Fruit fly (Drosophila melanogaster): ENCODE measurements around the gene Pgant4.
A peak's percentile ranks its signal among the peaks of the same experiment; 100 is the strongest.

Pgant4 gene

DNA sequence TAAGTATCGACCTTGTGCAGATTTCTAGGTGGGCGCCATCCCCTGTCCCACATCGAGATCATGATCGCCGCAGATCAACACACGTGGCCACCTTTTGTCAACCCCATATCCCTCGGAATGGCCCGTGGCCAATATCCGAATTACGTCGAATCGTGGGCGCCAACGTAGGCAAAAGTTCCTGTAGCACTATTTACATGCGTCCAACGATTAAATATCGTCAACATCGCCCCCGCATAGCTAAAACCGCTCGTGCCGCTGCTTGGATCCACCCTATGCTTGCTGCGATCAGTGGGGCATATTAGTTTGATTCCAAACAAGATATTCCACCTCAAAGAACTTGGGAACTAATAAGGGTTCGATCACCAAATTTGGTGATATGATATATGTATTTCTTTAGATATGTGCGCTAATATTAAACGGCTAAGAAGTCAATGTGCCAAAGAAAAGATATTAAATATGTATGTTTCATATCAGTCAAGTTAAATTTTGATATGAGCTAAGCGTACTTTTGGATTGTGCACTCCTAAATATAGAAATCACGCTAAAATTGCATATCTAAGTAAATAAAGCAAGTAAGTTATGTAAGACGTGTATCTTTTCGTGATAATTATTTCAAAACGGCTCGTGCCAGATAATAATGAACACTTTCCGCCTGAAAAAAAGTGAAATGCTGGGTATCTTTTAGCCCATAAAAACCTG lies 4.8 kb downstream of the Pgant4 start (continued):
- no peak for TF ChIP-seq CG5953 (GFP tag; IDR thresholded peaks at IDR 0.05)
- TF ChIP-seq CG10979 (tag; optimal IDR thresholded peaks at IDR 0.05) = peak; percentile 2
- TF ChIP-seq CG10274 (GFP tag; optimal IDR thresholded peaks at IDR 0.05) = no peak
- TF ChIP-seq CG11695 (GFP tag; IDR thresholded peaks at IDR 0.05) = no peak
- no peak for TF ChIP-seq nerfin-1 (tag; optimal IDR thresholded peaks at IDR 0.05)
- no peak for TF ChIP-seq nom (GFP tag; optimal IDR thresholded peaks at IDR 0.05)
- TF ChIP-seq CG4820 (GFP tag; optimal IDR thresholded peaks at IDR 0.05) = no peak
- TF ChIP-seq CG6791 (GFP tag; IDR thresholded peaks at IDR 0.05; ENCODE audit: partially characterized antibody) = 0 out of 3 replicates have a peak, but pooled peaks have one; percentile 14
- TF ChIP-seq CG34224 (GFP tag; IDR thresholded peaks at IDR 0.05; ENCODE audit: partially characterized antibody) = no peak
- TF ChIP-seq Hr3 (GFP tag; optimal IDR thresholded peaks at IDR 0.05) = no peak
- peak; percentile 4 for TF ChIP-seq CG16863 (GFP tag; optimal IDR thresholded peaks at IDR 0.05)
- no peak for TF ChIP-seq Sry-β (GFP tag; optimal IDR thresholded peaks at IDR 0.05)
- TF ChIP-seq CG7786 (GFP tag; optimal IDR thresholded peaks at IDR 0.05) = peak; percentile 57
- TF ChIP-seq crol (GFP tag; IDR thresholded peaks at IDR 0.05) = peak; percentile 7; the same call in 1 of the 2 replicates
- TF ChIP-seq prd (optimal IDR thresholded peaks at IDR 0.05) = no peak
- TF ChIP-seq prd (GFP tag; IDR thresholded peaks at IDR 0.05) = peak; percentile 28; the same call in 1 of the 3 replicates
- TF ChIP-seq ato (GFP tag; IDR thresholded peaks at IDR 0.05; ENCODE audit: partially characterized antibody) = no peak
- TF ChIP-seq CG7928 (GFP tag; optimal IDR thresholded peaks at IDR 0.05) = no peak
- TF ChIP-seq CG14710 (tag; optimal IDR thresholded peaks at IDR 0.05) = no peak
- TF ChIP-seq CG2116 (GFP tag; optimal IDR thresholded peaks at IDR 0.05) = no peak
- TF ChIP-seq CG31224 (GFP tag; IDR thresholded peaks at IDR 0.05) = no peak
- TF ChIP-seq hb (GFP tag; IDR thresholded peaks at IDR 0.05; ENCODE audit: partially characterized antibody) = no peak
- peak; percentile 21 for TF ChIP-seq Atf3 (GFP tag; optimal IDR thresholded peaks at IDR 0.05)
- no peak for TF ChIP-seq CkIIα-i1 (GFP tag; IDR thresholded peaks at IDR 0.05)
- no peak for TF ChIP-seq CG15601 (tag; optimal IDR thresholded peaks at IDR 0.05)
- TF ChIP-seq CG12391 (tag; optimal IDR thresholded peaks at IDR 0.05) = peak; percentile 21
- TF ChIP-seq eyg (GFP tag; optimal IDR thresholded peaks at IDR 0.05) = no peak
- TF ChIP-seq HmgD (GFP tag; optimal IDR thresholded peaks at IDR 0.05) = no peak
- TF ChIP-seq sna (GFP tag; IDR thresholded peaks at IDR 0.05; ENCODE audit: partially characterized antibody) = no peak
- no peak for TF ChIP-seq CG13296 (GFP tag; optimal IDR thresholded peaks at IDR 0.05)
- no peak for TF ChIP-seq CG33557 (GFP tag; optimal IDR thresholded peaks at IDR 0.05)
- peak; percentile 55 for TF ChIP-seq lilli (GFP tag; optimal IDR thresholded peaks at IDR 0.05)
- TF ChIP-seq CG18764 (GFP tag; optimal IDR thresholded peaks at IDR 0.05) = no peak
- TF ChIP-seq ftz-f1 (GFP tag; optimal IDR thresholded peaks at IDR 0.05) = peak; percentile 74
- TF ChIP-seq btn (GFP tag; optimal IDR thresholded peaks at IDR 0.05) = no peak
- TF ChIP-seq CG7745 (tag; optimal IDR thresholded peaks at IDR 0.05) = no peak
- TF ChIP-seq Adf1 (GFP tag; IDR thresholded peaks at IDR 0.05) = no peak

DNA sequence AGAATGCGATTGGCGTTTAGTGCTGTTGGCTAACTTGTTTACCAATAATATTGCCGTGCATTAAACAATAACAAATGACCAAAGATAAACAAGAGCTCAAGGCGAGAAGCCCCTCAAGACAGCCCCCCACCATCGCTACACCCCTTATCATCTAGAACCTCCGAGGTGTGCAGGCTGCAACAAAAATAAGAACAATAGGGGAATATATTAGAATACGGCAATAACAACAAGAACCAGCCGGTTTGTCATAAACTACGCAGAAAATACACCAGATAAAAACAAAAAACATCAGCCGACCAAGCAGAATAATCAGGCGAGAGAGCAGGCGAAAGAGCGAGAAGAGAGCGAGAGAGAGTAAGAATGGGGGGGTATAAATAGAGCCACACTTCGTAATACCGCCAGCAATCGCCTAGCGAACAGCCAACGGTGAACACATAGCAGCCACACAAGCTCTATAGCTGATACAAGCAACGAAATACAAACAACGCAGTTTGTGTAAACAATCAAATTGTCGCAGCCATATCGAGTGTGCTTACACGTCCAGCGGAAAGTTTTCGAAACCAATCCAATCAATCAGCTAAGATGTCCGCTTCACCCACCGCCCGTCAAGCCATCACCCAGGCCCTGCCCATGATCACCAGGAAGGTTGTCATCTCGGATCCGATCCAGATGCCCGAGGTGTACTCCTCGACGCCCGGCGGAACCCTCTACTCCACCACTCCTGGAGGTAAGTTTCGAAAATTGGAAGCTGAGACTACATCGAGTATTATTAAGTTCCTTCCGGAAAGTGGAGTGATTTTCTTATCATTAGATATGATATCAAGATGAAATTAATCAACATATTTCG lies 5.9 kb downstream of the Pgant4 start, which contains the start of gene Thor:
Gene Thor, plus strand, starts transcription at position 401 of the 847 bp plus-strand sequence.
- TF ChIP-seq Kr (GFP tag; optimal IDR thresholded peaks at IDR 0.05) (peak; percentile 90), tin (GFP tag; optimal IDR thresholded peaks at IDR 0.05) (peak; percentile 51), ara (GFP tag; IDR thresholded peaks at IDR 0.05) (peak; percentile 86), CG8359 (GFP tag; optimal IDR thresholded peaks at IDR 0.05; ENCODE audit: borderline replicate concordance) (peak; percentile 19), klu (GFP tag; IDR thresholded peaks at IDR 0.05) (no peak), ato (GFP tag; IDR thresholded peaks at IDR 0.05; ENCODE audit: partially characterized antibody) (peak; percentile 52), CG10543 (GFP tag; optimal IDR thresholded peaks at IDR 0.05) (peak; percentile 94), ERR (GFP tag; optimal IDR thresholded peaks at IDR 0.05) (peak; percentile 77), sr (GFP tag; IDR thresholded peaks at IDR 0.05) (peak; percentile 84), Rx (GFP tag; IDR thresholded peaks at IDR 0.05) (0 out of 2 replicates have a peak, but pooled peaks have one; percentile 30), Myb (GFP tag; optimal IDR thresholded peaks at IDR 0.05) (peak; percentile 47), Hr3 (GFP tag; optimal IDR thresholded peaks at IDR 0.05) (peak; percentile 13), CG17328 (GFP tag; IDR thresholded peaks at IDR 0.05) (peak; percentile 75), CG10366 (GFP tag; IDR thresholded peaks at IDR 0.05) (no peak)
